Worm (Caenorhabditis elegans) whole organism, late embryonic: ENCODE results near the gene ZK856.4.

ENCODE experiments used
- C08G9.2 ChIP-seq: sonication (generic microtip); optimal IDR thresholded peaks from 2 replicates; lab custom pipeline; 2016; ENCODE audit warnings: mild to moderate bottlenecking, missing genetic modification characterization, moderate library complexity, missing compliant biosample characterization
- C38D4.7 ChIP-seq: fragments of 200-800 bp; sonication (Bioruptor generic); optimal IDR thresholded peaks from 2 replicates; lab custom pipeline; 2018; ENCODE audit warnings: mild to moderate bottlenecking, missing genetic modification characterization, moderate library complexity, missing compliant biosample characterization
- F13H6.1 ChIP-seq: sonication (generic microtip); optimal IDR thresholded peaks from 2 replicates; lab custom pipeline; 2016; ENCODE audit warnings: missing genetic modification characterization, missing compliant biosample characterization
- K02D7.2 ChIP-seq: sonication (generic microtip); optimal IDR thresholded peaks from 2 replicates; lab custom pipeline; 2017; ENCODE audit warnings: mild to moderate bottlenecking, missing genetic modification characterization, missing compliant biosample characterization
- K09A11.1 ChIP-seq: sonication (generic microtip); optimal IDR thresholded peaks from 2 replicates; lab custom pipeline; 2017; ENCODE audit warnings: antibody characterized with exemption, mild to moderate bottlenecking, missing genetic modification characterization, missing compliant biosample characterization; ENCODE audit not compliant: insufficient read depth
- T23F11.4 ChIP-seq: fragments of 200-800 bp; sonication (Bioruptor generic); optimal IDR thresholded peaks from 2 replicates; lab custom pipeline; 2018; ENCODE audit warnings: mild to moderate bottlenecking, missing genetic modification characterization, missing compliant biosample characterization
- Y22D7AL.16 ChIP-seq: sonication (generic microtip); optimal IDR thresholded peaks from 2 replicates; lab custom pipeline; 2016; ENCODE audit warnings: missing genetic modification characterization, missing compliant biosample characterization
- ahr-1 ChIP-seq: sonication (generic microtip); optimal IDR thresholded peaks from 2 replicates; lab custom pipeline; 2016; ENCODE audit warnings: missing genetic modification characterization, missing compliant biosample characterization
- ama-1 ChIP-seq: fragments of 150-350 bp; optimal IDR thresholded peaks from 2 replicates; lab custom pipeline; 2014
- ceh-14 ChIP-seq: sonication (generic microtip); optimal IDR thresholded peaks from 2 replicates; lab custom pipeline; 2016; ENCODE audit warnings: missing genotype, missing genetic modification characterization, missing compliant biosample characterization
- ceh-18 ChIP-seq: sonication (generic microtip); optimal IDR thresholded peaks from 2 replicates; lab custom pipeline; 2016; ENCODE audit warnings: missing genetic modification characterization, missing compliant biosample characterization
- ceh-19 ChIP-seq: fragments of 200-800 bp; sonication (Bioruptor generic); optimal IDR thresholded peaks from 2 replicates; lab custom pipeline; 2018; ENCODE audit warnings: mild to moderate bottlenecking, missing genetic modification characterization, missing compliant biosample characterization
- ceh-2 ChIP-seq: sonication (generic microtip); optimal IDR thresholded peaks from 2 replicates; lab custom pipeline; 2016; ENCODE audit warnings: missing genotype, missing genetic modification characterization, missing compliant biosample characterization
- ceh-22 ChIP-seq: sonication (generic microtip); optimal IDR thresholded peaks from 2 replicates; lab custom pipeline; 2017; ENCODE audit warnings: missing biosample characterization, missing genetic modification characterization
- ceh-24 ChIP-seq: sonication (generic microtip); optimal IDR thresholded peaks from 2 replicates; lab custom pipeline; 2016; ENCODE audit warnings: mild to moderate bottlenecking, missing genetic modification characterization, missing compliant biosample characterization
- ceh-30 ChIP-seq: fragments of 150-350 bp; optimal IDR thresholded peaks from 2 replicates; lab custom pipeline; 2014; ENCODE audit warnings: missing biosample characterization, missing genetic modification characterization
- ceh-31 ChIP-seq: sonication (generic microtip); optimal IDR thresholded peaks from 2 replicates; lab custom pipeline; 2016; ENCODE audit warnings: missing genetic modification characterization, missing compliant biosample characterization
- ceh-34 ChIP-seq: sonication (generic microtip); optimal IDR thresholded peaks from 2 replicates; lab custom pipeline; 2016; ENCODE audit warnings: mild to moderate bottlenecking, missing genetic modification characterization, missing compliant biosample characterization
- ceh-48 ChIP-seq: sonication (generic microtip); optimal IDR thresholded peaks from 2 replicates; lab custom pipeline; 2016; ENCODE audit warnings: missing genetic modification characterization, inconsistent platforms, missing compliant biosample characterization
- ceh-6 ChIP-seq: fragments of 200-800 bp; sonication (Bioruptor generic); optimal IDR thresholded peaks from 2 replicates; lab custom pipeline; 2018; ENCODE audit warnings: mild to moderate bottlenecking, missing genetic modification characterization, missing compliant biosample characterization
- ceh-9 ChIP-seq: sonication (generic microtip); optimal IDR thresholded peaks from 2 replicates; lab custom pipeline; 2016; ENCODE audit warnings: mild to moderate bottlenecking, missing genetic modification characterization, inconsistent platforms, missing compliant biosample characterization
- che-1 ChIP-seq: sonication (generic microtip); optimal IDR thresholded peaks from 2 replicates; lab custom pipeline; 2016; ENCODE audit warnings: mild to moderate bottlenecking, missing genetic modification characterization, missing compliant biosample characterization
- dmd-4 ChIP-seq: sonication (generic microtip); optimal IDR thresholded peaks from 2 replicates; lab custom pipeline; 2016; ENCODE audit warnings: borderline replicate concordance, missing genetic modification characterization, missing compliant biosample characterization
- elt-2 ChIP-seq: sonication (generic microtip); optimal IDR thresholded peaks from 2 replicates; lab custom pipeline; 2016; ENCODE audit warnings: missing genetic modification reagents, missing genetic modification characterization, missing compliant biosample characterization
- elt-4 ChIP-seq: sonication (generic microtip); optimal IDR thresholded peaks from 2 replicates; lab custom pipeline; 2016; ENCODE audit warnings: missing genetic modification characterization, missing compliant biosample characterization
- ets-4 ChIP-seq: sonication (generic microtip); optimal IDR thresholded peaks from 2 replicates; lab custom pipeline; 2016; ENCODE audit warnings: missing genetic modification characterization, missing compliant biosample characterization
- eyg-1 ChIP-seq: sonication (generic microtip); optimal IDR thresholded peaks from 2 replicates; lab custom pipeline; 2016; ENCODE audit warnings: missing genotype, missing genetic modification characterization, missing compliant biosample characterization
- gmeb-2 ChIP-seq: sonication (generic microtip); optimal IDR thresholded peaks from 2 replicates; lab custom pipeline; 2016; ENCODE audit warnings: missing genetic modification characterization, inconsistent platforms, missing compliant biosample characterization
- hlh-13 ChIP-seq: fragments of 200-800 bp; sonication (Bioruptor generic); optimal IDR thresholded peaks from 2 replicates; lab custom pipeline; 2018; ENCODE audit warnings: mild to moderate bottlenecking, missing genetic modification characterization, missing compliant biosample characterization
- hlh-15 ChIP-seq: sonication (generic microtip); optimal IDR thresholded peaks from 2 replicates; lab custom pipeline; 2016; ENCODE audit warnings: missing genetic modification characterization, missing compliant biosample characterization
- hlh-30 ChIP-seq: sonication (generic microtip); optimal IDR thresholded peaks from 2 replicates; lab custom pipeline; 2017; ENCODE audit warnings: antibody characterized with exemption, missing genetic modification characterization, missing compliant biosample characterization; ENCODE audit not compliant: insufficient read depth
- hlh-6 ChIP-seq: sonication (generic microtip); optimal IDR thresholded peaks from 2 replicates; lab custom pipeline; 2016; ENCODE audit warnings: missing genotype, missing genetic modification characterization, missing compliant biosample characterization
- madf-2 ChIP-seq: sonication (generic microtip); optimal IDR thresholded peaks from 2 replicates; lab custom pipeline; 2017; ENCODE audit warnings: missing genetic modification characterization, missing compliant biosample characterization
- mec-3 ChIP-seq: sonication (generic microtip); optimal IDR thresholded peaks from 2 replicates; lab custom pipeline; 2016; ENCODE audit warnings: borderline replicate concordance, missing genetic modification characterization, missing compliant biosample characterization
- nhr-11 ChIP-seq: fragments of 150-350 bp; optimal IDR thresholded peaks from 2 replicates; lab custom pipeline; 2014; ENCODE audit warnings: missing biosample characterization, missing genetic modification characterization
- nhr-232 ChIP-seq: sonication (generic microtip); optimal IDR thresholded peaks from 2 replicates; lab custom pipeline; 2016; ENCODE audit warnings: missing genetic modification characterization, missing compliant biosample characterization
- npax-4 ChIP-seq: sonication (generic microtip); optimal IDR thresholded peaks from 2 replicates; lab custom pipeline; 2016; ENCODE audit warnings: missing genetic modification characterization, missing compliant biosample characterization
- pag-3 ChIP-seq: sonication (generic microtip); optimal IDR thresholded peaks from 2 replicates; lab custom pipeline; 2016; ENCODE audit warnings: missing compliant biosample characterization, missing genetic modification characterization, borderline replicate concordance
- pat-9 ChIP-seq: fragments of 200-800 bp; sonication (Bioruptor generic); optimal IDR thresholded peaks from 2 replicates; lab custom pipeline; 2018; ENCODE audit warnings: mild to moderate bottlenecking, missing genetic modification characterization, moderate library complexity, missing compliant biosample characterization
- pha-2 ChIP-seq: sonication (generic microtip); optimal IDR thresholded peaks from 2 replicates; lab custom pipeline; 2017; ENCODE audit warnings: mild to moderate bottlenecking, missing genetic modification characterization, missing compliant biosample characterization
- pha-4 ChIP-seq: fragments of 150-350 bp; optimal IDR thresholded peaks from 2 replicates; lab custom pipeline; 2018; ENCODE audit warnings: missing biosample characterization, missing genetic modification reagents, missing genetic modification characterization
- pqm-1 ChIP-seq: sonication (generic microtip); optimal IDR thresholded peaks from 2 replicates; lab custom pipeline; 2016; ENCODE audit warnings: missing genetic modification characterization, missing compliant biosample characterization
- pros-1 ChIP-seq: fragments of 150-350 bp; optimal IDR thresholded peaks from 2 replicates; lab custom pipeline; 2014; ENCODE audit warnings: missing biosample characterization, missing genetic modification reagents, missing genetic modification characterization
- ref-2 ChIP-seq: sonication (generic microtip); optimal IDR thresholded peaks from 2 replicates; lab custom pipeline; 2016; ENCODE audit warnings: missing genetic modification characterization, missing compliant biosample characterization
- rnt-1 ChIP-seq: sonication (generic microtip); optimal IDR thresholded peaks from 2 replicates; lab custom pipeline; 2016; ENCODE audit warnings: missing genetic modification characterization, missing compliant biosample characterization
- sdc-2 ChIP-seq: sonication (generic microtip); optimal IDR thresholded peaks from 2 replicates; lab custom pipeline; 2016; ENCODE audit warnings: missing genotype, missing genetic modification characterization, missing compliant biosample characterization
- sox-4 ChIP-seq: sonication (generic microtip); optimal IDR thresholded peaks from 2 replicates; lab custom pipeline; 2017; ENCODE audit warnings: mild to moderate bottlenecking, missing genetic modification characterization, inconsistent platforms, missing compliant biosample characterization
- syd-9 ChIP-seq: sonication (generic microtip); optimal IDR thresholded peaks from 2 replicates; lab custom pipeline; 2016; ENCODE audit warnings: mild to moderate bottlenecking, missing genetic modification characterization, moderate library complexity, missing compliant biosample characterization
- ttx-3 ChIP-seq: sonication (generic microtip); optimal IDR thresholded peaks from 2 replicates; lab custom pipeline; 2016; ENCODE audit warnings: missing genetic modification reagents, missing genetic modification characterization, missing compliant biosample characterization
- unc-3 ChIP-seq, 2 experiments: fragments of 200-800 bp in 1 of 2; sonication (Bioruptor generic) in 1 of 2; sonication (generic microtip) in 1 of 2; conservative IDR thresholded peaks in 1 of 2; optimal IDR thresholded peaks in 1 of 2; 2 replicates each; pipeline versions ENCODE4 v1.3.6 to Lab custom; 2016 to 2022; ENCODE audit warnings: missing compliant biosample characterization in 2 of 2, missing genetic modification characterization in 2 of 2, missing genetic modification reagents in 1 of 2
- unc-42 ChIP-seq: sonication (generic microtip); optimal IDR thresholded peaks from 2 replicates; lab custom pipeline; 2016; ENCODE audit warnings: missing genotype, missing genetic modification characterization, missing compliant biosample characterization
- unc-55 ChIP-seq: sonication (generic microtip); optimal IDR thresholded peaks from 2 replicates; lab custom pipeline; 2017; ENCODE audit warnings: missing biosample characterization, missing genetic modification reagents, missing genetic modification characterization
- unc-86 ChIP-seq: sonication (generic microtip); optimal IDR thresholded peaks from 2 replicates; lab custom pipeline; 2016; ENCODE audit warnings: missing genetic modification characterization, missing compliant biosample characterization
- ztf-16 ChIP-seq: sonication (generic microtip); optimal IDR thresholded peaks from 2 replicates; lab custom pipeline; 2017; ENCODE audit warnings: missing genetic modification characterization, missing compliant biosample characterization

ZK856.4 gene

DNA sequence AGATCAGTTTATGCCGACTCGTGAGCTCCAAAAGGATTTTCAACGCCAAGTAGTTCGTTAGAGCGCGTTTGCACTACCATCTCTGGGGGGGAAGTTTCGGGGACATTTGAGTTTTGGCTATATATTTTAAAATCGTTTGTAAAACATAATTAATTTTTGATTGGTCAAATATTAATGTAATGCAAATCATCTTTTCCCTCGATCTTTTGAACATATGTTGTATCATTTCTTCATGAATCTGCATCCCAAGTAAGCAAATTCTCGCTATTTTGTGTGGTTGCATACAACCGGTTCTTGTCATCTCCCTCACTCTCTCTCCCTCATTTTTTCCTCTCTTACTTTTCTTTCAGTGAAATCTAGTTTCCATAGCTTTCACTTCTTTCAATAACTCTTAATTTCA lies 4.9 kb upstream of the ZK856.4 start:
- TF ChIP-seq C08G9.2 (tag; lab: Kevin White, UChicago), result peak; percentile 77
- no peak for TF ChIP-seq gmeb-2 (tag; lab: Kevin White, UChicago)
- peak; percentile 67 for TF ChIP-seq ceh-34 (tag; lab: Kevin White, UChicago)
- TF ChIP-seq ceh-31 (tag; lab: Kevin White, UChicago), result peak; percentile 94
- no peak for TF ChIP-seq T23F11.4 (GFP tag; lab: Kevin White, UChicago)
- TF ChIP-seq che-1 (tag; lab: Kevin White, UChicago), result no peak
- TF ChIP-seq mec-3 (tag; lab: Kevin White, UChicago), result no peak
- peak; percentile 23 for TF ChIP-seq sdc-2
- no peak for TF ChIP-seq sox-4 (tag; lab: Kevin White, UChicago)
- no peak for TF ChIP-seq ceh-9
- TF ChIP-seq madf-2 (tag; lab: Kevin White, UChicago), result no peak
- peak; percentile 85 for TF ChIP-seq ref-2 (tag; lab: Kevin White, UChicago)
- no peak for TF ChIP-seq ceh-6 (GFP tag; lab: Kevin White, UChicago)
- TF ChIP-seq hlh-15 (tag; lab: Kevin White, UChicago), result no peak
- no peak for TF ChIP-seq pag-3 (tag; lab: Kevin White, UChicago)
- TF ChIP-seq F13H6.1, result peak; percentile 67
- no peak for TF ChIP-seq ceh-19 (GFP tag; lab: Kevin White, UChicago)
- no peak for TF ChIP-seq syd-9 (tag; lab: Kevin White, UChicago)
- no peak for TF ChIP-seq nhr-11 (tag; lab: Kevin White, UChicago)
- no peak for TF ChIP-seq unc-55 (GFP tag; lab: Kevin White, UChicago)
- no peak for TF ChIP-seq K09A11.1
- no peak for TF ChIP-seq ztf-16 (tag; lab: Kevin White, UChicago)
- TF ChIP-seq pat-9, result no peak
- no peak for TF ChIP-seq ttx-3 (tag; lab: Kevin White, UChicago)
- TF ChIP-seq pha-2 (tag; lab: Kevin White, UChicago), result no peak
- no peak for TF ChIP-seq unc-86 (tag; lab: Kevin White, UChicago)
- peak; percentile 79 for TF ChIP-seq ceh-14 (tag; lab: Kevin White, UChicago)
- TF ChIP-seq hlh-6, result no peak
- peak; percentile 63 for TF ChIP-seq ceh-2 (tag; lab: Kevin White, UChicago)
- no peak for TF ChIP-seq unc-3 (GFP tag; conservative IDR thresholded peaks at IDR 0.05; lab: Robert Waterston, UW)
- no peak for TF ChIP-seq unc-3 (tag; optimal IDR thresholded peaks at IDR 0.05; lab: Kevin White, UChicago)
- TF ChIP-seq elt-4, result no peak
- TF ChIP-seq ceh-48 (tag; lab: Kevin White, UChicago), result peak; percentile 37
- peak; percentile 22 for TF ChIP-seq rnt-1 (tag; lab: Kevin White, UChicago)
- peak; percentile 73 for TF ChIP-seq ets-4 (tag; lab: Kevin White, UChicago)
- no peak for TF ChIP-seq ceh-24 (tag; lab: Kevin White, UChicago)
- TF ChIP-seq ama-1 (lab: Kevin White, UChicago), result no peak
- peak; percentile 54 for TF ChIP-seq ceh-18 (tag; lab: Kevin White, UChicago)
- no peak for TF ChIP-seq C38D4.7 (GFP tag; lab: Kevin White, UChicago)
- no peak for TF ChIP-seq nhr-232
- TF ChIP-seq ceh-30 (tag; lab: Kevin White, UChicago), result no peak
- TF ChIP-seq pha-4 (tag; lab: Kevin White, UChicago), result no peak
- peak; percentile 19 for TF ChIP-seq unc-42 (tag; lab: Kevin White, UChicago)
- no peak for TF ChIP-seq K02D7.2 (tag; lab: Kevin White, UChicago)
- peak; percentile 49 for TF ChIP-seq ahr-1
- no peak for TF ChIP-seq eyg-1 (tag; lab: Kevin White, UChicago)
- no peak for TF ChIP-seq hlh-30
- TF ChIP-seq hlh-13, result no peak
- TF ChIP-seq dmd-4 (tag; lab: Kevin White, UChicago), result no peak
- no peak for TF ChIP-seq Y22D7AL.16 (tag; lab: Kevin White, UChicago)
- TF ChIP-seq ceh-22 (tag; lab: Kevin White, UChicago), result no peak
- TF ChIP-seq npax-4, result no peak
- TF ChIP-seq elt-2 (tag; lab: Kevin White, UChicago), result peak; percentile 54
- TF ChIP-seq pros-1, result no peak
- TF ChIP-seq pqm-1 (tag; lab: Kevin White, UChicago), result no peak
